Fruit fly (Drosophila melanogaster) S2 (cell line): ENCODE results near the gene Tap42.

Source experiments
- CG8478 ChIP-seq: fragments of >200 bp; optimal IDR thresholded peaks from 2 replicates; lab custom pipeline; 2018
- CTCF ChIP-seq, 2 experiments: fragments of >200 bp; optimal IDR thresholded peaks; 2 replicates each; lab custom pipeline; 2018

DNA sequence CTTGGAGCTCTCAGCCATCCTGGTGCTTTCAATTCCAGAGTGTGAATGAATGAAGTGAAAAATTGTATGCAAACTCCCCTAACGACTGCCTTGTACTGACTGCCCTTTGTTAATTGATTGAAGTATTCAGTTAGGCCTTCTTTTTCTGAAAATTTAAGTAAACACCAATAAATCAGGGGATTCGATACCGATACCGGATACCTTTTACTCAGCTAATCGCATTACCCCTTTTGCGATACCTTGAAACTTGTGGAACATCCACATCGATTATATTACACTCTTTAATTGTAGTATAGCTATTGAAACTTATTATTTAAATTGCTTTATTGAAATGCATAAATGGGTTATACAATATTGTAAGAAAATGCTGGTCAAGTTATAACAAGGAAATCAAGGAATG, 28.7 kb downstream of the Tap42 start, which contains the start of gene CG16957:
- TF ChIP-seq CG8478 (no peak), CTCF (optimal IDR thresholded peaks at IDR 0.05; lab: Kevin White, UChicago) (no peak)
